Fruit fly (Drosophila melanogaster) whole organism, embryonic: ENCODE results near the gene CG7289.

Experiments
- Atf3 ChIP-seq: fragments of 200-800 bp; sonication (Bioruptor generic); optimal IDR thresholded peaks from 3 replicates; lab custom pipeline; 2016; ENCODE audit warnings: missing biosample characterization, missing genetic modification characterization
- Atf6 ChIP-seq: fragments of 200-800 bp; sonication (Bioruptor generic); IDR thresholded peaks from 2 replicates; pipeline ENCODE4 v1.3.6; 2022; ENCODE audit warnings: missing biosample characterization, missing genetic modification characterization
- B-H2 ChIP-seq: fragments of 200-800 bp; sonication (Bioruptor generic); optimal IDR thresholded peaks from 2 replicates; lab custom pipeline; 2018; ENCODE audit warnings: missing biosample characterization, mild to moderate bottlenecking, missing genetic modification characterization
- CG10321 ChIP-seq: fragments of 200-800 bp; sonication (Bioruptor generic); IDR thresholded peaks from 2 replicates; pipeline ENCODE4 v1.3.6; 2022; ENCODE audit warnings: missing biosample characterization, missing genetic modification characterization
- CG11085 ChIP-seq: fragments of 200-800 bp; sonication (Bioruptor generic); IDR thresholded peaks from 2 replicates; pipeline ENCODE4 v1.3.6; 2022; ENCODE audit warnings: missing biosample characterization, missing genetic modification characterization
- CG11560 ChIP-seq: fragments of 200-800 bp; sonication (Bioruptor generic); IDR thresholded peaks from 3 replicates; pipeline ENCODE4 v1.3.6; 2022; ENCODE audit warnings: missing biosample characterization, missing genetic modification characterization
- CG12769 ChIP-seq: fragments of 200-800 bp; sonication (Bioruptor generic); optimal IDR thresholded peaks from 2 replicates; lab custom pipeline; 2019; ENCODE audit warnings: missing biosample characterization, mild to moderate bottlenecking, missing genetic modification characterization, moderate library complexity
- CG13296 ChIP-seq: fragments of 200-800 bp; sonication (Bioruptor generic); optimal IDR thresholded peaks from 3 replicates; lab custom pipeline; 2018; ENCODE audit warnings: missing biosample characterization, mild to moderate bottlenecking, missing genetic modification characterization
- CG14050 ChIP-seq: fragments of 200-800 bp; sonication (Bioruptor generic); IDR thresholded peaks from 3 replicates; pipeline ENCODE4 v1.3.6; 2022; ENCODE audit warnings: missing biosample characterization, missing genetic modification characterization
- CG14710 ChIP-seq: fragments of 200-800 bp; sonication (Bioruptor generic); optimal IDR thresholded peaks from 3 replicates; lab custom pipeline; 2019; ENCODE audit warnings: missing biosample characterization, mild to moderate bottlenecking, missing genetic modification characterization, moderate library complexity
- CG17568 ChIP-seq: fragments of 200-800 bp; sonication (Bioruptor generic); optimal IDR thresholded peaks from 2 replicates; lab custom pipeline; 2018; ENCODE audit warnings: missing biosample characterization, mild to moderate bottlenecking, missing genetic modification characterization, moderate library complexity
- CG1832 ChIP-seq: fragments of 200-800 bp; sonication (Bioruptor generic); optimal IDR thresholded peaks from 2 replicates; lab custom pipeline; 2017; ENCODE audit warnings: missing biosample characterization, mild to moderate bottlenecking, missing genetic modification characterization, inconsistent platforms
- CG18619 ChIP-seq: fragments of 200-800 bp; sonication (Bioruptor generic); optimal IDR thresholded peaks from 3 replicates; lab custom pipeline; 2017; ENCODE audit warnings: missing biosample characterization, mild to moderate bottlenecking, missing genetic modification characterization
- CG32532 ChIP-seq: fragments of 200-800 bp; sonication (Bioruptor generic); IDR thresholded peaks from 2 replicates; pipeline ENCODE4 v1.3.6; 2022; ENCODE audit warnings: missing biosample characterization, missing genetic modification characterization
- CG3407 ChIP-seq: fragments of 200-800 bp; sonication (Bioruptor generic); optimal IDR thresholded peaks from 2 replicates; lab custom pipeline; 2018; ENCODE audit warnings: missing biosample characterization, mild to moderate bottlenecking, missing genetic modification characterization
- CG4282 ChIP-seq: fragments of 200-800 bp; sonication (Bioruptor generic); optimal IDR thresholded peaks from 2 replicates; lab custom pipeline; 2016; ENCODE audit warnings: missing biosample characterization, missing genetic modification characterization
- CG8924 ChIP-seq: fragments of 200-800 bp; optimal IDR thresholded peaks from 3 replicates; lab custom pipeline; 2019; ENCODE audit warnings: missing biosample characterization, mild to moderate bottlenecking, missing genetic modification characterization, moderate library complexity
- CG9876 ChIP-seq: fragments of 200-800 bp; sonication (Bioruptor generic); optimal IDR thresholded peaks from 2 replicates; lab custom pipeline; 2016; ENCODE audit warnings: missing biosample characterization, missing genetic modification characterization
- Dip2 ChIP-seq: fragments of 200-800 bp; sonication (Bioruptor generic); IDR thresholded peaks from 2 replicates; pipeline ENCODE4 v1.3.6; 2022; ENCODE audit warnings: missing biosample characterization, missing genetic modification characterization
- Dref ChIP-seq: fragments of 200-800 bp; sonication (Bioruptor generic); IDR thresholded peaks from 2 replicates; pipeline ENCODE4 v1.3.6; 2022; ENCODE audit warnings: missing biosample characterization, missing genetic modification characterization
- E2f1 ChIP-seq: fragments of 200-800 bp; sonication (Bioruptor generic); IDR thresholded peaks from 2 replicates; pipeline ENCODE4 v1.3.6; 2022; ENCODE audit warnings: missing biosample characterization, missing genetic modification characterization
- Eip74EF ChIP-seq, 2 experiments: fragments of 200-800 bp in 1 of 2; fragments of >200 bp in 1 of 2; sonication (Bioruptor generic) in 1 of 2; optimal IDR thresholded peaks; 2 replicates each; lab custom pipeline; 2017 to 2019; ENCODE audit warnings: missing biosample characterization in 2 of 2, missing genetic modification characterization in 2 of 2, mild to moderate bottlenecking in 1 of 2, moderate library complexity in 1 of 2
- Ets65A ChIP-seq: fragments of 200-800 bp; sonication (Bioruptor generic); peaks from one replicate; lab custom pipeline; 2016; ENCODE audit warnings: missing biosample characterization, missing genetic modification characterization
- Gug ChIP-seq: fragments of 200-800 bp; sonication (Bioruptor generic); IDR thresholded peaks from 4 replicates; pipeline ENCODE4 v1.3.6; 2022; ENCODE audit warnings: missing biosample characterization, missing genetic modification characterization
- HmgZ ChIP-seq: fragments of 200-800 bp; sonication (Bioruptor generic); optimal IDR thresholded peaks from 2 replicates; lab custom pipeline; 2018; ENCODE audit warnings: missing biosample characterization, mild to moderate bottlenecking, missing genetic modification characterization
- Hmx ChIP-seq: fragments of 200-800 bp; sonication (Bioruptor generic); optimal IDR thresholded peaks from 2 replicates; lab custom pipeline; 2016; ENCODE audit warnings: missing biosample characterization, missing genetic modification characterization
- Hr78 ChIP-seq, 2 experiments: fragments of 200-800 bp in 1 of 2; fragments of >200 bp in 1 of 2; sonication (Bioruptor generic) in 1 of 2; optimal IDR thresholded peaks; 2 replicates each; lab custom pipeline; 2017 to 2019; ENCODE audit warnings: missing biosample characterization in 2 of 2, missing genetic modification characterization in 2 of 2, mild to moderate bottlenecking in 1 of 2, moderate library complexity in 1 of 2
- Hsf ChIP-seq: fragments of 200-800 bp; sonication (Bioruptor generic); optimal IDR thresholded peaks from 3 replicates; lab custom pipeline; 2016; ENCODE audit warnings: missing biosample characterization, missing genetic modification characterization
- Med ChIP-seq: fragments of 200-800 bp; sonication (Bioruptor generic); peaks from one replicate; lab custom pipeline; 2016; ENCODE audit warnings: missing biosample characterization, missing genetic modification characterization, mild to moderate bottlenecking, inconsistent platforms, moderate library complexity
- Six4 ChIP-seq: fragments of 200-800 bp; sonication (Bioruptor generic); optimal IDR thresholded peaks from 2 replicates; lab custom pipeline; 2016; ENCODE audit warnings: missing biosample characterization, missing genetic modification characterization
- Vsx1 ChIP-seq: fragments of 200-800 bp; sonication (Bioruptor generic); optimal IDR thresholded peaks from 2 replicates; lab custom pipeline; 2017; ENCODE audit warnings: missing biosample characterization, mild to moderate bottlenecking, missing genetic modification characterization, missing genetic modification reagents
- bigmax ChIP-seq: fragments of 200-800 bp; sonication (Bioruptor generic); optimal IDR thresholded peaks from 2 replicates; lab custom pipeline; 2018; ENCODE audit warnings: missing biosample characterization, mild to moderate bottlenecking, missing genetic modification characterization
- chinmo ChIP-seq: fragments of 200-800 bp; sonication (Bioruptor generic); IDR thresholded peaks from 4 replicates; pipeline ENCODE4 v1.3.6; 2022; ENCODE audit warnings: missing biosample characterization, missing genetic modification characterization; ENCODE audit not compliant: partially characterized antibody
- ci ChIP-seq: fragments of 200-800 bp; sonication (Bioruptor generic); IDR thresholded peaks from 3 replicates; pipeline ENCODE4 v1.3.6; 2022; ENCODE audit warnings: missing biosample characterization, missing genetic modification characterization
- gcm2 ChIP-seq: fragments of 200-800 bp; sonication (Bioruptor generic); optimal IDR thresholded peaks from 2 replicates; lab custom pipeline; 2016; ENCODE audit warnings: missing biosample characterization, missing genetic modification characterization
- gsb-n ChIP-seq: fragments of 200-800 bp; sonication (Bioruptor generic); optimal IDR thresholded peaks from 3 replicates; lab custom pipeline; 2018; ENCODE audit warnings: missing biosample characterization, mild to moderate bottlenecking, missing genetic modification characterization
- hb ChIP-seq: fragments of 200-800 bp; sonication (Bioruptor generic); IDR thresholded peaks from 3 replicates; pipeline ENCODE4 v1.3.6; 2022; ENCODE audit warnings: missing biosample characterization, missing genetic modification characterization; ENCODE audit not compliant: partially characterized antibody
- jing ChIP-seq: fragments of 200-800 bp; sonication (Bioruptor generic); optimal IDR thresholded peaks from 2 replicates; lab custom pipeline; 2018; ENCODE audit warnings: missing biosample characterization, mild to moderate bottlenecking, missing genetic modification characterization
- knrl ChIP-seq: fragments of 200-800 bp; sonication (Bioruptor generic); IDR thresholded peaks from 3 replicates; pipeline ENCODE4 v1.3.6; 2022; ENCODE audit warnings: missing biosample characterization, missing genetic modification characterization; ENCODE audit not compliant: partially characterized antibody
- nom ChIP-seq: fragments of 200-800 bp; sonication (Bioruptor generic); optimal IDR thresholded peaks from 2 replicates; lab custom pipeline; 2017; ENCODE audit warnings: missing biosample characterization, missing genetic modification characterization, mild to moderate bottlenecking, moderate library complexity, missing genetic modification reagents
- oc ChIP-seq: fragments of 200-800 bp; sonication (Bioruptor generic); optimal IDR thresholded peaks from 2 replicates; lab custom pipeline; 2018; ENCODE audit warnings: missing biosample characterization, mild to moderate bottlenecking, missing genetic modification characterization, moderate library complexity
- onecut ChIP-seq: fragments of 200-800 bp; sonication (Bioruptor generic); IDR thresholded peaks from 2 replicates; pipeline ENCODE4 v1.3.6; 2022; ENCODE audit warnings: missing biosample characterization, missing genetic modification characterization
- phol ChIP-seq: fragments of 200-800 bp; sonication (Bioruptor generic); optimal IDR thresholded peaks from 3 replicates; lab custom pipeline; 2018; ENCODE audit warnings: missing biosample characterization, mild to moderate bottlenecking, missing genetic modification characterization, moderate library complexity
- seq ChIP-seq: fragments of 200-800 bp; sonication (Bioruptor generic); IDR thresholded peaks from 2 replicates; pipeline ENCODE4 v1.3.6; 2022; ENCODE audit warnings: missing biosample characterization, missing genetic modification characterization
- slp2 ChIP-seq: fragments of 200-800 bp; sonication (Bioruptor generic); optimal IDR thresholded peaks from 2 replicates; lab custom pipeline; 2016; ENCODE audit warnings: missing biosample characterization, missing genetic modification characterization
- sr ChIP-seq: fragments of 200-800 bp; sonication (Bioruptor generic); IDR thresholded peaks from 3 replicates; pipeline ENCODE4 v1.3.6; 2022; ENCODE audit warnings: missing biosample characterization, missing genetic modification characterization
- tna ChIP-seq: fragments of 200-800 bp; sonication (Bioruptor generic); IDR thresholded peaks from 2 replicates; pipeline ENCODE4 v1.3.6; 2022; ENCODE audit warnings: missing biosample characterization, missing genetic modification characterization; ENCODE audit not compliant: partially characterized antibody
- ttk ChIP-seq: fragments of 200-800 bp; sonication (Bioruptor generic); IDR thresholded peaks from 2 replicates; pipeline ENCODE4 v2.1.2; 2022; ENCODE audit warnings: missing biosample characterization, missing genetic modification characterization
- unpg ChIP-seq: fragments of 200-800 bp; sonication (Bioruptor generic); optimal IDR thresholded peaks from 3 replicates; lab custom pipeline; 2018; ENCODE audit warnings: missing biosample characterization, mild to moderate bottlenecking, missing genetic modification characterization, moderate library complexity
- zen ChIP-seq: fragments of 200-800 bp; sonication (Bioruptor generic); optimal IDR thresholded peaks from 3 replicates; lab custom pipeline; 2018; ENCODE audit warnings: missing biosample characterization, mild to moderate bottlenecking, missing genetic modification characterization, moderate library complexity

The CG7289 gene

DNA sequence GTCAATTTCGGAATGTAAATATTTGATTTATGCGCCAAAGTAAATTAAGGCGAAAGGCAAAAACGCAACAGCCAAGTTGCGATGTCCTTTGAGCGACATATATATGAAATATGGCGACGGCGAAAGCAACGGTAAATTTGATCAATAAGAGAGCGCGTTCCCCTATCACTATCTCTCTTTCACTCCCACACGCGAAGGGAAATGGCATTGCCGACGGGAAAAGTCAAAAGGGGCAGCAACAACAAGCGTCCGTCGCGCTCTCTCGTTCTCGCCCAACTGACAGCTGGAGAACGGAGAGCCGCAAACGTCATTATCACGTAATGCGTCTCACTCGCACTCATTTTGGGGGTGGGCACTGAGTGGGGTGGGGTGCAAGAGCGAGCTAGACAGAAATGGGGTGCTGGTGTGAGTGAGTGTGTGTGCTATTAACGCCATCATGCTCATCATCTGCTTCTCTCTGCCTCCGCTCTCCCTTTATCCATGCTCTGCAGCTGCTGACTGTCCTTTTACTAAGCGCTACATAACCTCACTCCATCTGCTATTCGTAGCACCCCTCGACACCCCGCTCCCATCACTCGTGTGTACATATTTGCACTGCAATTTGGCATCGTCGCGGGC lies 11.6 kb upstream of the CG7289 start, which contains the start of gene erm (continued):
- TF ChIP-seq Gug (GFP tag; lab: Robert Waterston, UW) = no peak
- TF ChIP-seq CG10321 (GFP tag; lab: Robert Waterston, UW) = peak; percentile 94
- TF ChIP-seq tna = 0 out of 2 replicates have a peak, but pooled peaks have one; percentile 33
- TF ChIP-seq onecut (GFP tag; lab: Robert Waterston, UW) = peak; percentile 42
- no peak for TF ChIP-seq Hmx
- peak; percentile 76 for TF ChIP-seq gsb-n (tag; lab: Kevin White, UChicago)
- peak; percentile 61 for TF ChIP-seq phol (tag; lab: Kevin White, UChicago)
- TF ChIP-seq Hsf (GFP tag; lab: Kevin White, UChicago) = no peak
- TF ChIP-seq CG11085 (GFP tag; lab: Robert Waterston, UW) = no peak
- no peak for TF ChIP-seq hb (GFP tag; lab: Robert Waterston, UW)
- TF ChIP-seq Hr78 (GFP tag; optimal IDR thresholded peaks at IDR 0.05; lab: Kevin White, UChicago) = no peak
- TF ChIP-seq CG32532 = peak; percentile 29; the same call in 1 of the 2 replicates
- TF ChIP-seq CG12769 = no peak
- peak; percentile 9 for TF ChIP-seq Ets65A (GFP tag; lab: Kevin White, UChicago)
- no peak for TF ChIP-seq nom
- 0 out of 3 replicates have a peak, but pooled peaks have one; percentile 16 for TF ChIP-seq ci (GFP tag; lab: Robert Waterston, UW)
- TF ChIP-seq CG9876 = no peak
- TF ChIP-seq B-H2 (GFP tag; lab: Kevin White, UChicago) = no peak
- peak; percentile 60; the same call in 2 of the 3 replicates for TF ChIP-seq sr
- TF ChIP-seq Eip74EF (GFP tag; optimal IDR thresholded peaks at IDR 0.05; lab: Kevin White, UChicago) = no peak
- peak; percentile 84 for TF ChIP-seq bigmax (GFP tag; lab: Kevin White, UChicago)
- TF ChIP-seq seq (GFP tag; lab: Robert Waterston, UW) = peak; percentile 90
- no peak for TF ChIP-seq CG13296 (GFP tag; lab: Kevin White, UChicago)
- no peak for TF ChIP-seq CG18619
- no peak for TF ChIP-seq jing (GFP tag; lab: Kevin White, UChicago)
- TF ChIP-seq CG11560 (tag; lab: Robert Waterston, UW) = no peak
- no peak for TF ChIP-seq Atf6 (GFP tag; lab: Robert Waterston, UW)
- TF ChIP-seq HmgZ (tag; lab: Kevin White, UChicago) = no peak
- peak; percentile 57 for TF ChIP-seq zen (tag; lab: Kevin White, UChicago)
- no peak for TF ChIP-seq slp2
- no peak for TF ChIP-seq CG17568
- TF ChIP-seq oc (tag; lab: Kevin White, UChicago) = peak; percentile 74
- no peak for TF ChIP-seq Dip2 (GFP tag; lab: Robert Waterston, UW)
- TF ChIP-seq Dref (GFP tag; lab: Robert Waterston, UW) = no peak
- TF ChIP-seq CG8924 (tag; lab: Kevin White, UChicago) = no peak
- no peak for TF ChIP-seq CG14050 (GFP tag; lab: Robert Waterston, UW)
- peak; percentile 98 for TF ChIP-seq CG1832 (GFP tag; lab: Kevin White, UChicago)
- no peak for TF ChIP-seq Atf3 (GFP tag; lab: Kevin White, UChicago)
- no peak for TF ChIP-seq CG4282
- TF ChIP-seq CG14710 (tag; lab: Kevin White, UChicago) = no peak
- TF ChIP-seq chinmo (GFP tag; lab: Robert Waterston, UW) = 0 out of 4 replicates have a peak, but pooled peaks have one; percentile 59
- TF ChIP-seq Six4 = no peak
- no peak for TF ChIP-seq gcm2 (GFP tag; lab: Kevin White, UChicago)
- peak; percentile 61 for TF ChIP-seq Vsx1 (GFP tag; lab: Kevin White, UChicago)
- no peak for TF ChIP-seq E2f1 (GFP tag; lab: Robert Waterston, UW)
- TF ChIP-seq knrl (GFP tag; lab: Robert Waterston, UW) = no peak
- TF ChIP-seq ttk = peak; percentile 42; the same call in 1 of the 2 replicates
- peak; percentile 15 for TF ChIP-seq CG3407 (GFP tag; lab: Kevin White, UChicago)
- TF ChIP-seq unpg (GFP tag; lab: Kevin White, UChicago) = no peak
- TF ChIP-seq Med (GFP tag; lab: Kevin White, UChicago) = peak; percentile 73
